Worm (Caenorhabditis elegans): ENCODE data around the gene Y116F11A.6.
"Not testable (repeated sequence)": the region's sequence is repeated elsewhere in the genome, so short reads cannot be mapped to it uniquely, and the experiment has no call there.

DNA sequence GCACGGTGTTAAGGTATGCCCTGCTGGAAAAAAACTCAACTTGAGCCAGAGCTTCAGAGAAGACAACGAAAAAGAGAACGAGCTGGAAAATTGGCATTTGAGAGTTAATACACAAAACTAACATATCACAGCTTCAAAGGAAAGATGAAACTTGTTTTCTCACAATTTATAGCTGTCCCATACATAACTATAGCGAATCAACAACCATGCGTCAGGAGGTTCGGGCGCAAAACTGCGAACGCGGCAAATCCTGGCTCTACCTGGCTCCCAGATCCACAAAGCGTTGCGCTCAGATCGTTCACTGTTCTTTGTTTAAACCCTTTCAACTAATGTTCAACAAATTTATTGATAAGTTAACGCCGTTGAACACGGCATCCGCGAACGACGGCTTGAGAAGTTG is 7.7 kb upstream of the Y116F11A.6 start, which contains the start of gene Y43F8C.23:
- not testable (repeated sequence) for TF ChIP-seq sox-4 (tag; optimal IDR thresholded peaks at IDR 0.05); tbx-2 (tag; optimal IDR thresholded peaks at IDR 0.05); sdc-2 (tag; optimal IDR thresholded peaks at IDR 0.05); unc-3 (GFP tag; conservative IDR thresholded peaks at IDR 0.05); unc-3 (tag; optimal IDR thresholded peaks at IDR 0.05); lim-6 (tag; optimal IDR thresholded peaks at IDR 0.05); hlh-30 (tag; optimal IDR thresholded peaks at IDR 0.05; ENCODE audit: insufficient read depth); pha-4 (tag; optimal IDR thresholded peaks at IDR 0.05); zip-5 (tag; optimal IDR thresholded peaks at IDR 0.05); dve-1 (tag; optimal IDR thresholded peaks at IDR 0.05)

All from whole organism, late embryonic.